In genomic region chr3R:11435537-11436234, dm6 we compare ENCODE assay signal across 5 fruit fly cellular contexts.
TF ChIP-seq lines count a peak whose summit lies in the region.

Gene Exd2, minus strand, starts transcription at chr3R:11435703.
Gene CG5281, plus strand, starts transcription at chr3R:11435850.

- TF ChIP-seq CTCF in whole organism, embryonic (GFP tag; optimal IDR thresholded peaks at IDR 0.05; lab: Kevin White, UChicago) = peak; percentile 13

TF ChIP-seq in whole organism, adult, 20 proteins besides CTCF, POLR2A, EP300 and RAD21 (continues in another document):
- no peak for TF ChIP-seq CG1620 (GFP tag; optimal IDR thresholded peaks at IDR 0.05; lab: Kevin White, UChicago)
- no peak for TF ChIP-seq kay (GFP tag; lab: Kevin White, UChicago; ENCODE audit: borderline replicate concordance)
- no peak for TF ChIP-seq pad (GFP tag; optimal IDR thresholded peaks at IDR 0.05; lab: Kevin White, UChicago)
- no peak for TF ChIP-seq tj (GFP tag; optimal IDR thresholded peaks at IDR 0.05; lab: Kevin White, UChicago)
- no peak for TF ChIP-seq cic (GFP tag; optimal IDR thresholded peaks at IDR 0.05; lab: Kevin White, UChicago)
- TF ChIP-seq cnc (optimal IDR thresholded peaks at IDR 0.05; lab: Kevin White, UChicago) = no peak
- TF ChIP-seq CG14711 (tag; optimal IDR thresholded peaks at IDR 0.05; lab: Kevin White, UChicago) = peak; percentile 41
- peak; percentile 23 for TF ChIP-seq CG7101 (tag; optimal IDR thresholded peaks at IDR 0.05; lab: Kevin White, UChicago)
- TF ChIP-seq Crg-1 (GFP tag; optimal IDR thresholded peaks at IDR 0.05; lab: Kevin White, UChicago) = no peak
- TF ChIP-seq CG33017 (tag; optimal IDR thresholded peaks at IDR 0.05; lab: Kevin White, UChicago) = peak; percentile 11
- peak; percentile 25 for TF ChIP-seq CG11617 (GFP tag; optimal IDR thresholded peaks at IDR 0.05; lab: Kevin White, UChicago)
- no peak for TF ChIP-seq CG7045 (GFP tag; optimal IDR thresholded peaks at IDR 0.05; lab: Kevin White, UChicago)
- TF ChIP-seq CG12768 (GFP tag; optimal IDR thresholded peaks at IDR 0.05; lab: Kevin White, UChicago) = no peak
- no peak for TF ChIP-seq Clk (GFP tag; optimal IDR thresholded peaks at IDR 0.05; lab: Kevin White, UChicago)
- TF ChIP-seq ovo (GFP tag; optimal IDR thresholded peaks at IDR 0.05; lab: Kevin White, UChicago) = peak; percentile 46
- TF ChIP-seq Mnt (GFP tag; optimal IDR thresholded peaks at IDR 0.05; lab: Kevin White, UChicago) = peak; percentile 6
- TF ChIP-seq toe (GFP tag; optimal IDR thresholded peaks at IDR 0.05; lab: Kevin White, UChicago) = no peak
- no peak for TF ChIP-seq CG5204 (GFP tag; optimal IDR thresholded peaks at IDR 0.05; lab: Kevin White, UChicago)
- TF ChIP-seq bab1 (GFP tag; optimal IDR thresholded peaks at IDR 0.05; lab: Kevin White, UChicago) = peak; percentile 18

TF ChIP-seq in whole organism, embryonic, 481 proteins besides CTCF, POLR2A, EP300 and RAD21 (continues in another document):
- TF ChIP-seq caup (GFP tag; optimal IDR thresholded peaks at IDR 0.05; lab: Kevin White, UChicago; ENCODE audit: severe bottlenecking) (peak; percentile 51), ewg (GFP tag; optimal IDR thresholded peaks at IDR 0.05; lab: Kevin White, UChicago) (peak; percentile 44), CG6689 (GFP tag; IDR thresholded peaks at IDR 0.05; lab: Robert Waterston, UW) (peak; percentile 48), Deaf1 (tag; optimal IDR thresholded peaks at IDR 0.05; lab: Kevin White, UChicago) (peak; percentile 73), nau (GFP tag; optimal IDR thresholded peaks at IDR 0.05; lab: Kevin White, UChicago) (no peak), dm (GFP tag; optimal IDR thresholded peaks at IDR 0.05; lab: Kevin White, UChicago) (peak; percentile 60), pzg (GFP tag; optimal IDR thresholded peaks at IDR 0.05; lab: Kevin White, UChicago) (peak; percentile 61), CHES-1-like (GFP tag; optimal IDR thresholded peaks at IDR 0.05; lab: Kevin White, UChicago) (peak; percentile 45), CG16863 (GFP tag; optimal IDR thresholded peaks at IDR 0.05; lab: Kevin White, UChicago) (peak; percentile 53), CG6765 (GFP tag; optimal IDR thresholded peaks at IDR 0.05; lab: Kevin White, UChicago) (peak; percentile 12), Dbx (GFP tag; IDR thresholded peaks at IDR 0.05; lab: Robert Waterston, UW) (no peak), unpg (GFP tag; optimal IDR thresholded peaks at IDR 0.05; lab: Kevin White, UChicago) (peak; percentile 65), CG4617 (GFP tag; optimal IDR thresholded peaks at IDR 0.05; lab: Kevin White, UChicago; ENCODE audit: borderline replicate concordance) (peak; percentile 74), CG10565 (GFP tag; optimal IDR thresholded peaks at IDR 0.05; lab: Kevin White, UChicago) (no peak), CG12744 (GFP tag; optimal IDR thresholded peaks at IDR 0.05; lab: Kevin White, UChicago) (peak; percentile 20), h (optimal IDR thresholded peaks at IDR 0.05; lab: Kevin White, UChicago) (no peak), Aef1 (GFP tag; IDR thresholded peaks at IDR 0.05; lab: Robert Waterston, UW) (no peak), CG7556 (GFP tag; optimal IDR thresholded peaks at IDR 0.05; lab: Kevin White, UChicago) (peak; percentile 43)

TF ChIP-seq in whole organism, prepupa, 60 proteins besides CTCF, POLR2A, EP300 and RAD21:
- TF ChIP-seq Ets96B (tag; optimal IDR thresholded peaks at IDR 0.05; lab: Kevin White, UChicago) (no peak), CG3032 (tag; optimal IDR thresholded peaks at IDR 0.05; lab: Kevin White, UChicago) (peak; percentile 20), CG31627 (GFP tag; optimal IDR thresholded peaks at IDR 0.05; lab: Kevin White, UChicago) (peak; percentile 55), lz (GFP tag; optimal IDR thresholded peaks at IDR 0.05; lab: Kevin White, UChicago) (peak; percentile 32), Met (GFP tag; optimal IDR thresholded peaks at IDR 0.05; lab: Kevin White, UChicago) (no peak), CG6163 (GFP tag; IDR thresholded peaks at IDR 0.05; lab: Robert Waterston, UW) (0 out of 3 replicates have a peak, but pooled peaks have one; percentile 11), Ets21C (GFP tag; optimal IDR thresholded peaks at IDR 0.05; lab: Kevin White, UChicago) (no peak), CG3919 (GFP tag; optimal IDR thresholded peaks at IDR 0.05; lab: Kevin White, UChicago) (no peak), esn (GFP tag; optimal IDR thresholded peaks at IDR 0.05; lab: Kevin White, UChicago) (peak; percentile 62), CG15336 (GFP tag; IDR thresholded peaks at IDR 0.05; lab: Robert Waterston, UW) (no peak), Blimp-1 (GFP tag; optimal IDR thresholded peaks at IDR 0.05; lab: Kevin White, UChicago) (no peak), cyc (GFP tag; optimal IDR thresholded peaks at IDR 0.05; lab: Kevin White, UChicago) (peak; percentile 21), CG1621 (tag; optimal IDR thresholded peaks at IDR 0.05; lab: Kevin White, UChicago) (peak; percentile 91), Lpt (GFP tag; optimal IDR thresholded peaks at IDR 0.05; lab: Kevin White, UChicago) (no peak), Sox14 (GFP tag; optimal IDR thresholded peaks at IDR 0.05; lab: Kevin White, UChicago) (peak; percentile 89)

TF ChIP-seq in whole organism, pupa, 21 proteins besides CTCF, POLR2A, EP300 and RAD21:
- TF ChIP-seq Ets98B (GFP tag; IDR thresholded peaks at IDR 0.05; lab: Robert Waterston, UW) (no peak), CG9948 (tag; optimal IDR thresholded peaks at IDR 0.05; lab: Kevin White, UChicago) (peak; percentile 6), CG13204 (GFP tag; optimal IDR thresholded peaks at IDR 0.05; lab: Kevin White, UChicago) (no peak), CG4496 (GFP tag; IDR thresholded peaks at IDR 0.05; lab: Robert Waterston, UW) (no peak), CG15710 (tag; optimal IDR thresholded peaks at IDR 0.05; lab: Kevin White, UChicago) (peak; percentile 5), fd96Ca (GFP tag; IDR thresholded peaks at IDR 0.05; lab: Robert Waterston, UW) (0 out of 3 replicates have a peak, but pooled peaks have one; percentile 10), CG32121 (GFP tag; IDR thresholded peaks at IDR 0.05; lab: Robert Waterston, UW) (no peak), EcR (GFP tag; optimal IDR thresholded peaks at IDR 0.05; lab: Kevin White, UChicago) (peak; percentile 80), CG8159 (tag; optimal IDR thresholded peaks at IDR 0.05; lab: Kevin White, UChicago) (peak; percentile 14), CG10348 (GFP tag; IDR thresholded peaks at IDR 0.05; lab: Robert Waterston, UW) (no peak)

TF ChIP-seq in whole organism, wandering third instar larva, 38 proteins besides CTCF, POLR2A, EP300 and RAD21 (continues in another document):
- TF ChIP-seq dl (GFP tag; optimal IDR thresholded peaks at IDR 0.05; lab: Kevin White, UChicago; ENCODE audit: insufficient read depth in 1 of 2, partially characterized antibody in 2 of 2) = no peak
- TF ChIP-seq CG9705 (GFP tag; optimal IDR thresholded peaks at IDR 0.05; lab: Kevin White, UChicago) = peak; percentile 60
- no peak for TF ChIP-seq rgr (GFP tag; optimal IDR thresholded peaks at IDR 0.05; lab: Kevin White, UChicago)
- no peak for TF ChIP-seq usp (GFP tag; optimal IDR thresholded peaks at IDR 0.05; lab: Kevin White, UChicago)
- no peak for TF ChIP-seq Rel (GFP tag; optimal IDR thresholded peaks at IDR 0.05; lab: Kevin White, UChicago)
- TF ChIP-seq Rel (tag; optimal IDR thresholded peaks at IDR 0.05; lab: Kevin White, UChicago) = peak; percentile 92
- no peak for TF ChIP-seq Hr83 (GFP tag; optimal IDR thresholded peaks at IDR 0.05; lab: Kevin White, UChicago; ENCODE audit: poor library complexity, severe bottlenecking)
- peak; percentile 7 for TF ChIP-seq CG32264 (GFP tag; optimal IDR thresholded peaks at IDR 0.05; lab: Kevin White, UChicago)
- TF ChIP-seq ey (GFP tag; optimal IDR thresholded peaks at IDR 0.05; lab: Kevin White, UChicago) = peak; percentile 59
- TF ChIP-seq Hnf4 (GFP tag; optimal IDR thresholded peaks at IDR 0.05; lab: Kevin White, UChicago) = no peak
- TF ChIP-seq brk (GFP tag; optimal IDR thresholded peaks at IDR 0.05; lab: Kevin White, UChicago) = no peak
- no peak for TF ChIP-seq fru (GFP tag; optimal IDR thresholded peaks at IDR 0.05; lab: Kevin White, UChicago)
- peak; percentile 11 for TF ChIP-seq sv (GFP tag; optimal IDR thresholded peaks at IDR 0.05; lab: Kevin White, UChicago)
- TF ChIP-seq OdsH (GFP tag; optimal IDR thresholded peaks at IDR 0.05; lab: Kevin White, UChicago) = no peak
- TF ChIP-seq Myc (optimal IDR thresholded peaks at IDR 0.05; lab: Kevin White, UChicago) = peak; percentile 19
- peak; percentile 13 for TF ChIP-seq Sp1 (GFP tag; optimal IDR thresholded peaks at IDR 0.05; lab: Kevin White, UChicago)
- TF ChIP-seq jim (GFP tag; optimal IDR thresholded peaks at IDR 0.05; lab: Kevin White, UChicago) = no peak
- TF ChIP-seq dmrt93B (GFP tag; optimal IDR thresholded peaks at IDR 0.05; lab: Kevin White, UChicago) = no peak
- TF ChIP-seq GATAd (GFP tag; optimal IDR thresholded peaks at IDR 0.05; lab: Kevin White, UChicago) = no peak
- TF ChIP-seq Mio (GFP tag; optimal IDR thresholded peaks at IDR 0.05; lab: Kevin White, UChicago) = no peak
- TF ChIP-seq Abd-B (GFP tag; optimal IDR thresholded peaks at IDR 0.05; lab: Kevin White, UChicago) = no peak
- TF ChIP-seq tai (GFP tag; optimal IDR thresholded peaks at IDR 0.05; lab: Kevin White, UChicago) = no peak
- TF ChIP-seq br (GFP tag; optimal IDR thresholded peaks at IDR 0.05; lab: Kevin White, UChicago) = no peak
- TF ChIP-seq woc (GFP tag; optimal IDR thresholded peaks at IDR 0.05; lab: Kevin White, UChicago) = no peak
- peak in 1 of 2 experiments; percentile 47 for TF ChIP-seq foxo (GFP tag; optimal IDR thresholded peaks at IDR 0.05; lab: Kevin White, UChicago)
- no peak for TF ChIP-seq N (GFP tag; optimal IDR thresholded peaks at IDR 0.05; lab: Kevin White, UChicago)
- no peak for TF ChIP-seq dsf (GFP tag; optimal IDR thresholded peaks at IDR 0.05; lab: Kevin White, UChicago; ENCODE audit: borderline replicate concordance)
- TF ChIP-seq HLH106 (tag; optimal IDR thresholded peaks at IDR 0.05; lab: Kevin White, UChicago) = peak; percentile 31
- no peak for TF ChIP-seq Hr78 (GFP tag; optimal IDR thresholded peaks at IDR 0.05; lab: Kevin White, UChicago)
- TF ChIP-seq Dif (GFP tag; optimal IDR thresholded peaks at IDR 0.05; lab: Kevin White, UChicago; ENCODE audit: partially characterized antibody) = no peak
- no peak for TF ChIP-seq sage (GFP tag; optimal IDR thresholded peaks at IDR 0.05; lab: Kevin White, UChicago)
- no peak for TF ChIP-seq Vsx2 (GFP tag; optimal IDR thresholded peaks at IDR 0.05; lab: Kevin White, UChicago; ENCODE audit: partially characterized antibody)
- TF ChIP-seq lola (GFP tag; optimal IDR thresholded peaks at IDR 0.05; lab: Kevin White, UChicago) = no peak
- TF ChIP-seq psq (GFP tag; optimal IDR thresholded peaks at IDR 0.05; lab: Kevin White, UChicago) = peak; percentile 17
- TF ChIP-seq pan (optimal IDR thresholded peaks at IDR 0.05; lab: Kevin White, UChicago) = no peak
- no peak for TF ChIP-seq Dfd (GFP tag; optimal IDR thresholded peaks at IDR 0.05; lab: Kevin White, UChicago)
- TF ChIP-seq Jra (GFP tag; optimal IDR thresholded peaks at IDR 0.05; lab: Kevin White, UChicago) = no peak
